Comparison of ENCODE assay signal across 4 fruit fly cellular contexts in the genomic region with DNA sequence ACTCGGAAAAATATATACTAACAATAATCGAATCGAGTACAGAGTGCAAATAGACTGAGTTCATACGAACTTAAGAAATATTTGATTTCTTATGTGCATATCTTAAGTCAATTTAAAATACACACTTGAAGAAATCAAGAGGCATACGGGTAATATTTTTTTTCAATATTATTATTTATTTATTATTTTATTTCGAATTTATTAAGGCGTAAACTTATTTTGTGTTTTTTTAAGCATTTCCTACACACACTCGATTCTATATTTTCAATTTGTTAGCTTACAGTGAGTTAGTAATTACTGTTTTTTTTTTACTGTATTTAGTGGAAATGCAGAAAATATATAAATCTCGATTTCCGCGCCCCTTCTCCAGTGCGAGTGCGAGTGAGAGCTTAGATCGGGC.
TF ChIP-seq lines count a peak whose summit lies in the region.

No protein-coding gene starts in this region.

- TF ChIP-seq CTCF in whole organism, embryonic (GFP tag; optimal IDR thresholded peaks at IDR 0.05; lab: Kevin White, UChicago), result no peak

TF ChIP-seq in whole organism, adult, 20 proteins besides CTCF, POLR2A, EP300 and RAD21:
- TF ChIP-seq kay (GFP tag; lab: Kevin White, UChicago; ENCODE audit: borderline replicate concordance) (no peak), toe (GFP tag; optimal IDR thresholded peaks at IDR 0.05; lab: Kevin White, UChicago) (no peak), CG5204 (GFP tag; optimal IDR thresholded peaks at IDR 0.05; lab: Kevin White, UChicago) (no peak), cic (GFP tag; optimal IDR thresholded peaks at IDR 0.05; lab: Kevin White, UChicago) (no peak), bab1 (GFP tag; optimal IDR thresholded peaks at IDR 0.05; lab: Kevin White, UChicago) (peak; percentile 5), CG7045 (GFP tag; optimal IDR thresholded peaks at IDR 0.05; lab: Kevin White, UChicago) (no peak)

TF ChIP-seq in whole organism, embryonic, 481 proteins besides CTCF, POLR2A, EP300 and RAD21 (continues in another document):
- peak; percentile 17 for TF ChIP-seq Hr3 (GFP tag; optimal IDR thresholded peaks at IDR 0.05; lab: Kevin White, UChicago)
- TF ChIP-seq CG10366 (GFP tag; IDR thresholded peaks at IDR 0.05; lab: Robert Waterston, UW), result peak; percentile 10; the same call in 1 of the 2 replicates
- TF ChIP-seq ind (GFP tag; optimal IDR thresholded peaks at IDR 0.05; lab: Kevin White, UChicago), result peak; percentile 5
- TF ChIP-seq ewg (GFP tag; optimal IDR thresholded peaks at IDR 0.05; lab: Kevin White, UChicago), result no peak
- TF ChIP-seq CG9817 (tag; optimal IDR thresholded peaks at IDR 0.05; lab: Kevin White, UChicago), result no peak
- TF ChIP-seq pum (GFP tag; optimal IDR thresholded peaks at IDR 0.05; lab: Kevin White, UChicago), result no peak
- peak; percentile 4 for TF ChIP-seq tap (tag; optimal IDR thresholded peaks at IDR 0.05; lab: Kevin White, UChicago)
- TF ChIP-seq knrl (GFP tag; IDR thresholded peaks at IDR 0.05; lab: Robert Waterston, UW; ENCODE audit: partially characterized antibody), result no peak
- TF ChIP-seq Sox100B (GFP tag; optimal IDR thresholded peaks at IDR 0.05; lab: Kevin White, UChicago), result peak; percentile 48
- peak; percentile 49 for TF ChIP-seq CG15269 (tag; optimal IDR thresholded peaks at IDR 0.05; lab: Kevin White, UChicago)
- no peak for TF ChIP-seq nerfin-1 (tag; optimal IDR thresholded peaks at IDR 0.05; lab: Kevin White, UChicago)
- TF ChIP-seq Oli (tag; optimal IDR thresholded peaks at IDR 0.05; lab: Kevin White, UChicago), result peak; percentile 43
- TF ChIP-seq vvl (GFP tag; IDR thresholded peaks at IDR 0.05; lab: Robert Waterston, UW), result 0 out of 2 replicates have a peak, but pooled peaks have one; percentile 14
- no peak for TF ChIP-seq insv (GFP tag; optimal IDR thresholded peaks at IDR 0.05; lab: Kevin White, UChicago)
- peak; percentile 37 for TF ChIP-seq CG18262 (tag; optimal IDR thresholded peaks at IDR 0.05; lab: Kevin White, UChicago)
- 0 out of 3 replicates have a peak, but pooled peaks have one; percentile 50 for TF ChIP-seq CG11456 (GFP tag; IDR thresholded peaks at IDR 0.05; lab: Robert Waterston, UW)
- TF ChIP-seq Hr51 (GFP tag; optimal IDR thresholded peaks at IDR 0.05; lab: Kevin White, UChicago), result peak in 1 of 2 experiments; percentile 66
- no peak for TF ChIP-seq Med (GFP tag; lab: Kevin White, UChicago)
- no peak for TF ChIP-seq CG1832 (GFP tag; optimal IDR thresholded peaks at IDR 0.05; lab: Kevin White, UChicago)
- TF ChIP-seq fd96Cb (tag; optimal IDR thresholded peaks at IDR 0.05; lab: Kevin White, UChicago), result peak; percentile 36
- TF ChIP-seq CG7556 (GFP tag; optimal IDR thresholded peaks at IDR 0.05; lab: Kevin White, UChicago), result peak; percentile 17
- TF ChIP-seq Nf-YC (tag; optimal IDR thresholded peaks at IDR 0.05; lab: Kevin White, UChicago), result peak; percentile 8
- 0 out of 2 replicates have a peak, but pooled peaks have one; percentile 15 for TF ChIP-seq seq (GFP tag; IDR thresholded peaks at IDR 0.05; lab: Robert Waterston, UW)
- peak; percentile 35 for TF ChIP-seq grau (tag; optimal IDR thresholded peaks at IDR 0.05; lab: Kevin White, UChicago)
- TF ChIP-seq CG11504 (tag; optimal IDR thresholded peaks at IDR 0.05; lab: Kevin White, UChicago), result peak; percentile 67
- TF ChIP-seq CG7839 (tag; optimal IDR thresholded peaks at IDR 0.05; lab: Kevin White, UChicago), result peak; percentile 27

TF ChIP-seq in whole organism, prepupa, 60 proteins besides CTCF, POLR2A, EP300 and RAD21:
- TF ChIP-seq CG15336 (GFP tag; IDR thresholded peaks at IDR 0.05; lab: Robert Waterston, UW) (peak; percentile 15; the same call in 1 of the 2 replicates), Eip78C (GFP tag; lab: Kevin White, UChicago) (peak; percentile 47), CG32006 (GFP tag; optimal IDR thresholded peaks at IDR 0.05; lab: Kevin White, UChicago) (no peak), CG11762 (GFP tag; optimal IDR thresholded peaks at IDR 0.05; lab: Kevin White, UChicago; ENCODE audit: insufficient read depth) (no peak), CG8119 (GFP tag; IDR thresholded peaks at IDR 0.05; lab: Robert Waterston, UW) (peak; percentile 25; the same call in 1 of the 3 replicates), pdm3 (GFP tag; optimal IDR thresholded peaks at IDR 0.05; lab: Kevin White, UChicago) (no peak), CG11294 (GFP tag; IDR thresholded peaks at IDR 0.05; lab: Robert Waterston, UW) (no peak; the same call in 1 of the 2 replicates), CG34406 (GFP tag; optimal IDR thresholded peaks at IDR 0.05; lab: Kevin White, UChicago) (peak; percentile 13), CG8632 (GFP tag; optimal IDR thresholded peaks at IDR 0.05; lab: Kevin White, UChicago) (peak; percentile 8)
TF ChIP-seq in whole organism, prepupa: peak in this region for 5.

TF ChIP-seq in whole organism, pupa, 21 proteins besides CTCF, POLR2A, EP300 and RAD21:
- TF ChIP-seq D1 (tag; optimal IDR thresholded peaks at IDR 0.05; lab: Kevin White, UChicago) (peak; percentile 18), CG8301 (tag; optimal IDR thresholded peaks at IDR 0.05; lab: Kevin White, UChicago) (no peak)
TF ChIP-seq in whole organism, pupa: peak in this region for 1.
